Fruit fly (Drosophila melanogaster) Kc167 (cell line): ENCODE data around the gene CG6962.

Experiments used
- Myc ChIP-seq: fragments of >200 bp; optimal IDR thresholded peaks from 2 replicates; lab custom pipeline; 2017; ENCODE audit warnings: missing external identifiers
- Sin3A ChIP-seq: fragments of >200 bp; optimal IDR thresholded peaks from 2 replicates; lab custom pipeline; 2018; ENCODE audit warnings: missing external identifiers
- h ChIP-seq: fragments of >200 bp; optimal IDR thresholded peaks from 3 replicates; lab custom pipeline; 2018; ENCODE audit warnings: missing external identifiers
- insv ChIP-seq: fragments of >200 bp; optimal IDR thresholded peaks from 3 replicates; lab custom pipeline; 2018; ENCODE audit warnings: missing external identifiers
- psq ChIP-seq: fragments of >200 bp; optimal IDR thresholded peaks from 2 replicates; lab custom pipeline; 2017; ENCODE audit warnings: missing external identifiers
- ttk ChIP-seq: sonication (Bioruptor generic); optimal IDR thresholded peaks from 2 replicates; lab custom pipeline; 2017; ENCODE audit warnings: missing external identifiers

Gene CG6962

dm6 chr3R:11882506-11882953 lies at the start of gene CG6962, which contains the start of gene CG31368:
TSS of gene CG6962 (minus strand) at chr3R:11882534.
TSS of gene CG31368 (plus strand) at chr3R:11882790.
- TF ChIP-seq insv (lab: Kevin White, UChicago) (no peak), h (lab: Kevin White, UChicago) (no peak), psq (lab: Kevin White, UChicago) (no peak), Sin3A (lab: Kevin White, UChicago) (no peak), ttk (no peak), Myc (no peak)

dm6 chr3R:11930962-11931361 lies 48.6 kb upstream of the CG6962 start, which contains the start of gene CG14731:
TSS of gene CG14731 (plus strand) at chr3R:11931262.
- TF ChIP-seq ttk (no peak), psq (lab: Kevin White, UChicago) (no peak), h (lab: Kevin White, UChicago) (no peak), Myc (no peak), insv (lab: Kevin White, UChicago) (no peak), Sin3A (lab: Kevin White, UChicago) (no peak)

- TF ChIP-seq Myc (no peak), Sin3A (lab: Kevin White, UChicago) (no peak), ttk (no peak), insv (lab: Kevin White, UChicago) (no peak), h (lab: Kevin White, UChicago) (no peak), psq (lab: Kevin White, UChicago) (no peak)
Observed at dm6 chr3R:11920605-11921004, 38.3 kb upstream of the CG6962 start.

DNA sequence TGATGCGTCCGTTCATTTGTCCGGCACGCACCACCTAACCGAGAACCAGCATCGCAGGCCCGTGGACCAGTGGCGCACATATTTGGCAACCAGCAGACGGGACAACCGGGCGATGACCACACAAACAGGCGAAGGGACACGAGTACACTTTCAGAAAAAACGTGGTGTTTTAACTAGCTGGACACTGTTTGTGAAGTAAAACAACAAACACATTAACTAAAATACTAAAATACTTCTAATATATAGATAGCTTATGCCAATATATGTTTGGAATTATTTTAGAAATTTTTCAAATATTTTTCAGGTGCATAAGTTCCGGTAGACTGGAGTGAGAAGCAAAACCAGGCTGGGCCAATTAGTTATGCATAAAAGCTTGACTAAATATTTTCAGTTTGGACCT lies 20.6 kb upstream of the CG6962 start:
- TF ChIP-seq h (lab: Kevin White, UChicago) (no peak), Sin3A (lab: Kevin White, UChicago) (no peak), insv (lab: Kevin White, UChicago) (no peak), ttk (no peak), psq (lab: Kevin White, UChicago) (no peak), Myc (no peak)

dm6 chr3R:11897282-11897681 lies 14.9 kb upstream of the CG6962 start, which contains the start of gene CG34307:
TSS of gene CG34307 (plus strand) at chr3R:11897582.
- TF ChIP-seq h (lab: Kevin White, UChicago) (no peak), ttk (no peak), Sin3A (lab: Kevin White, UChicago) (no peak), Myc (no peak), psq (lab: Kevin White, UChicago) (no peak), insv (lab: Kevin White, UChicago) (no peak)

DNA sequence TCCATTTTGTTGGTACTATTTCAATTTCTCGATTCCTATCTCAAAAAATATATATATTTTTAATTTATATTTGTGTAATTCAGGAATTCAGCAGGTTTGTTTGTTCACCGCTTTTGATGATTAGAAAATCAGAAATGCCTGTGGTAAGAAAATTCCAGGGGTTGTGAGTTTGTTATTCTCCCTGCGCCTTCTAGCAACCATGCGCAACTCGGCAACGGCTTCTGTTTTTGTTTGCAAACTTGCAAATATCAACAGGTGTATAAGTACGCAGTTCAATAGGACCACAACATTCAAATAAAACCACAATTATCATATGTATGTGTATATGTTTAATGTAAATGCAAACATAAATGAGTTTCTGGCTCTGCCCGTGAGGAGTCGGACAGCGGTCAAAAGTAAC lies 10.9 kb upstream of the CG6962 start, which contains the start of gene Dnali1:
Gene Dnali1, minus strand, starts transcription at position 101 of the 400 bp plus-strand sequence.
- TF ChIP-seq Myc (no peak), insv (lab: Kevin White, UChicago) (no peak), Sin3A (lab: Kevin White, UChicago) (no peak), ttk (no peak), psq (lab: Kevin White, UChicago) (no peak), h (lab: Kevin White, UChicago) (no peak)

DNA sequence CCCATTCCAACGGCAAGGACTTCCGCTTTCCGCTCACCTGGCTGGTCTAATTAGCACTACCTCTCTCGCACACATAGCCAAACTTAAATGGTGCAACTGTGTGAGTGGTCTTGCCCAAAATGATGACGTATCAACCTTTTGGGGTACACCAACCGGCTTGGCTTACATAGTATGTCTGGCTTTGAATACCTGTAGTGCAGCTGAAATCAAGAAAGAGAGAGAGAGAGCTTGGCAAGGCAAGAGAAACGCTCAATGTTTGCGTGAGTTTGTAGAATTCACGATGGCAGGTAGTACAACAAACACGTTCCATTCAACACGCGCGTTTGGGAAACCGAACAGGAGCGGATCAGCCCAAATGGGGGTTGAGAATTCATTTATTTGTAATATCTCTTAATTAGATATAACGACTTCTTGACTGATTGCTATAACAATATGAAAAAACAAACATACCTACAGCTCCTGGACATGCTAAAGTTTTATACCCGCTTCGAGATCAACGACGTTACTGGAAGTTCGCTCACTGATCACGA lies 5.8 kb upstream of the CG6962 start:
- TF ChIP-seq psq (lab: Kevin White, UChicago) (no peak), ttk (no peak), Sin3A (lab: Kevin White, UChicago) (no peak), insv (lab: Kevin White, UChicago) (no peak), Myc (no peak), h (lab: Kevin White, UChicago) (no peak)

- no peak for TF ChIP-seq Sin3A (lab: Kevin White, UChicago)
- TF ChIP-seq h (lab: Kevin White, UChicago): no peak
- TF ChIP-seq ttk: no peak
- no peak for TF ChIP-seq Myc
- no peak for TF ChIP-seq insv (lab: Kevin White, UChicago)
- TF ChIP-seq psq (lab: Kevin White, UChicago): no peak
Observed at dm6 chr3R:11887114-11888037, 5.0 kb upstream of the CG6962 start, which contains the start of gene mthl5. TSS of gene mthl5 (minus strand) at chr3R:11887168.

DNA sequence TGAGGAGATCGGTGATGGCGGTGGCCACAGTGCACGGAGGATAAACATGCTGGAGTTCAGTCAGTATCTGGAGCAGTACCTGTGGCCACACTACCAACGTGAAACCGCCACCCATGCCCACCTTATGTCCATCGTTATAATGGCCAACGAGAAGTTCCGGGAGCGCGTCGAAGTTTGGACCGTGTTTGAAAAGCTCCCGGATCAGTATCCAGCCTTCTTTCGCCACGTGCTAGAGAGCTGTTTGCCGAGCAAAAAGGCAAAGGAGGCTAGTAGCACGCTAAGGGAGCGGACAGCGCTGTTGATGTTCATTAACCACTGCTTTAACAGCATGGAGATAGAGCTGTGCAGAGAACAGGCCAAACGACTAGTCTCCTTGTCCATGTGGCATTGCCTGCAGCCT lies 795 bp upstream of the CG6962 start:
- TF ChIP-seq Sin3A (lab: Kevin White, UChicago) (no peak), insv (lab: Kevin White, UChicago) (no peak), psq (lab: Kevin White, UChicago) (no peak), h (lab: Kevin White, UChicago) (no peak), ttk (no peak), Myc (no peak)

- TF ChIP-seq insv (lab: Kevin White, UChicago): no peak
- TF ChIP-seq h (lab: Kevin White, UChicago): no peak
- no peak for TF ChIP-seq Myc
- TF ChIP-seq Sin3A (lab: Kevin White, UChicago): no peak
- TF ChIP-seq ttk: no peak
- TF ChIP-seq psq (lab: Kevin White, UChicago): no peak
Observed at dm6 chr3R:11877162-11877561, 5.2 kb downstream of the CG6962 start, which contains the start of gene sad. TSS of gene sad (plus strand) at chr3R:11877235.

- TF ChIP-seq h (lab: Kevin White, UChicago): no peak
- TF ChIP-seq insv (lab: Kevin White, UChicago): no peak
- TF ChIP-seq Myc: no peak
- no peak for TF ChIP-seq Sin3A (lab: Kevin White, UChicago)
- no peak for TF ChIP-seq ttk
- TF ChIP-seq psq (lab: Kevin White, UChicago): no peak
Observed at dm6 chr3R:11876750-11877149, 5.6 kb downstream of the CG6962 start.
